Worm (Caenorhabditis elegans): ENCODE measurements around the gene Y56A3A.16.

ce11 chrIII:11948437-11948836 lies 34.3 kb upstream of the Y56A3A.16 start:
- TF ChIP-seq T22C8.4 (GFP tag; IDR thresholded peaks at IDR 0.05) = no peak
- TF ChIP-seq flt-1 (GFP tag; IDR thresholded peaks at IDR 0.05) = no peak
- no peak for TF ChIP-seq cog-1 (tag; optimal IDR thresholded peaks at IDR 0.05)
- no peak for TF ChIP-seq ztf-23 (GFP tag; IDR thresholded peaks at IDR 0.05)
- TF ChIP-seq tab-1 (GFP tag; IDR thresholded peaks at IDR 0.05) = no peak
- TF ChIP-seq ref-1 (GFP tag; conservative IDR thresholded peaks at IDR 0.05) = no peak
- no peak for TF ChIP-seq ztf-29 (GFP tag; IDR thresholded peaks at IDR 0.05)
- no peak for TF ChIP-seq med-1 (GFP tag; optimal IDR thresholded peaks at IDR 0.05; ENCODE audit: insufficient read depth)

All from whole organism, midembryonic.